Fruit fly (Drosophila melanogaster) whole organism, adult: Measurements from ENCODE around the gene pon.

ENCODE experiments used
- CG11617 ChIP-seq: fragments of 200-800 bp; sonication (Bioruptor generic); optimal IDR thresholded peaks from 2 replicates; lab custom pipeline; 2017; ENCODE audit warnings: mild to moderate bottlenecking, missing biosample characterization, missing genetic modification reagents, missing genetic modification characterization
- CG12768 ChIP-seq: fragments of 200-800 bp; sonication (Bioruptor generic); optimal IDR thresholded peaks from 2 replicates; lab custom pipeline; 2017; ENCODE audit warnings: missing biosample characterization, missing genetic modification characterization, mild to moderate bottlenecking, moderate library complexity, missing genetic modification reagents
- CG14711 ChIP-seq: fragments of 200-800 bp; sonication (Bioruptor generic); optimal IDR thresholded peaks from 2 replicates; lab custom pipeline; 2018; ENCODE audit warnings: missing biosample characterization, mild to moderate bottlenecking, missing genetic modification characterization, moderate library complexity
- CG1620 ChIP-seq: fragments of 200-800 bp; sonication (Bioruptor generic); optimal IDR thresholded peaks from 2 replicates; lab custom pipeline; 2016; ENCODE audit warnings: missing biosample characterization, missing genetic modification characterization
- CG33017 ChIP-seq: fragments of 200-800 bp; sonication (Bioruptor generic); optimal IDR thresholded peaks from 2 replicates; lab custom pipeline; 2018; ENCODE audit warnings: missing biosample characterization, mild to moderate bottlenecking, missing genetic modification characterization, moderate library complexity
- CG5204 ChIP-seq: fragments of 200-800 bp; sonication (Bioruptor generic); optimal IDR thresholded peaks from 2 replicates; lab custom pipeline; 2016; ENCODE audit warnings: missing biosample characterization, missing genetic modification characterization
- CG7045 ChIP-seq: fragments of 200-800 bp; sonication (Bioruptor generic); optimal IDR thresholded peaks from 2 replicates; lab custom pipeline; 2017; ENCODE audit warnings: missing biosample characterization, mild to moderate bottlenecking, missing genetic modification characterization
- CG7101 ChIP-seq: fragments of 200-800 bp; sonication (Bioruptor generic); optimal IDR thresholded peaks from 2 replicates; lab custom pipeline; 2018; ENCODE audit warnings: missing biosample characterization, mild to moderate bottlenecking, missing genetic modification characterization, moderate library complexity
- Clk ChIP-seq: fragments of 200-800 bp; sonication (Bioruptor generic); optimal IDR thresholded peaks from 2 replicates; lab custom pipeline; 2017; ENCODE audit warnings: missing biosample characterization, missing genetic modification characterization
- Crg-1 ChIP-seq: fragments of 200-800 bp; sonication (Bioruptor generic); optimal IDR thresholded peaks from 2 replicates; lab custom pipeline; 2016; ENCODE audit warnings: missing biosample characterization, missing genetic modification characterization
- Hr96 ChIP-seq: fragments of 200-800 bp; sonication (Bioruptor generic); optimal IDR thresholded peaks from 2 replicates; lab custom pipeline; 2016; ENCODE audit warnings: missing biosample characterization, missing genetic modification characterization
- Mnt ChIP-seq: fragments of 200-800 bp; sonication (Bioruptor generic); optimal IDR thresholded peaks from 2 replicates; lab custom pipeline; 2016; ENCODE audit warnings: missing biosample characterization, mild to moderate bottlenecking, missing genetic modification characterization
- bab1 ChIP-seq: fragments of 200-800 bp; sonication (Bioruptor generic); optimal IDR thresholded peaks from 3 replicates; lab custom pipeline; 2019; ENCODE audit warnings: missing biosample characterization, mild to moderate bottlenecking, missing genetic modification characterization, moderate library complexity
- cic ChIP-seq: fragments of 200-800 bp; sonication (Bioruptor generic); optimal IDR thresholded peaks from 2 replicates; lab custom pipeline; 2017; ENCODE audit warnings: missing biosample characterization, mild to moderate bottlenecking, missing genetic modification characterization, moderate library complexity
- cnc ChIP-seq, 2 experiments: fragments of >200 bp; optimal IDR thresholded peaks; 2 replicates each; lab custom pipeline; 2017
- kay ChIP-seq: fragments of 200-800 bp; sonication (Bioruptor generic); peaks from one replicate; lab custom pipeline; 2016; ENCODE audit warnings: missing biosample characterization, missing genetic modification characterization, borderline replicate concordance
- ovo ChIP-seq: fragments of 200-800 bp; sonication (Bioruptor generic); optimal IDR thresholded peaks from 2 replicates; lab custom pipeline; 2016; ENCODE audit warnings: missing biosample characterization, missing genetic modification characterization
- pad ChIP-seq: fragments of 200-800 bp; sonication (Bioruptor generic); optimal IDR thresholded peaks from 3 replicates; lab custom pipeline; 2017; ENCODE audit warnings: missing biosample characterization, missing genetic modification characterization, mild to moderate bottlenecking, moderate library complexity, missing genetic modification reagents
- tj ChIP-seq: fragments of 200-800 bp; sonication (Bioruptor generic); optimal IDR thresholded peaks from 3 replicates; lab custom pipeline; 2017; ENCODE audit warnings: missing biosample characterization, mild to moderate bottlenecking, missing genetic modification characterization, moderate library complexity
- toe ChIP-seq: fragments of 200-800 bp; sonication (Bioruptor generic); optimal IDR thresholded peaks from 2 replicates; lab custom pipeline; 2016; ENCODE audit warnings: missing biosample characterization, missing genetic modification characterization

pon gene

dm6 chrX:4596467-4597183 lies 39.5 kb upstream of the pon start:
- no peak for TF ChIP-seq CG7101
- peak; percentile 23 for TF ChIP-seq kay

dm6 chrX:4599897-4600469 lies 36.1 kb upstream of the pon start:
- no peak for TF ChIP-seq tj (GFP tag; lab: Kevin White, UChicago)
- TF ChIP-seq CG1620 (GFP tag; lab: Kevin White, UChicago) = no peak
- no peak for TF ChIP-seq bab1 (GFP tag; lab: Kevin White, UChicago)
- TF ChIP-seq Hr96 (GFP tag; lab: Kevin White, UChicago) = no peak
- TF ChIP-seq kay = no peak
- TF ChIP-seq Mnt (GFP tag; lab: Kevin White, UChicago) = no peak
- no peak for TF ChIP-seq cnc (optimal IDR thresholded peaks at IDR 0.05; lab: Kevin White, UChicago)
- TF ChIP-seq CG12768 (GFP tag; lab: Kevin White, UChicago) = no peak
- TF ChIP-seq CG33017 = no peak
- TF ChIP-seq CG7101 = no peak
- no peak for TF ChIP-seq toe (GFP tag; lab: Kevin White, UChicago)
- no peak for TF ChIP-seq CG14711 (tag; lab: Kevin White, UChicago)
- TF ChIP-seq cic (GFP tag; lab: Kevin White, UChicago) = no peak

- TF ChIP-seq CG14711 (tag; lab: Kevin White, UChicago) = peak; percentile 10
- no peak for TF ChIP-seq Mnt (GFP tag; lab: Kevin White, UChicago)
Observed at dm6 chrX:4604107-4604506, 32.0 kb upstream of the pon start.

dm6 chrX:4604553-4604952 lies 31.6 kb upstream of the pon start:
- peak; percentile 90 for TF ChIP-seq tj (GFP tag; lab: Kevin White, UChicago)
- no peak for TF ChIP-seq CG12768 (GFP tag; lab: Kevin White, UChicago)
- no peak for TF ChIP-seq CG33017

- peak; percentile 22 for TF ChIP-seq bab1 (GFP tag; lab: Kevin White, UChicago)
- no peak for TF ChIP-seq pad
- TF ChIP-seq tj (GFP tag; lab: Kevin White, UChicago) = peak; percentile 91
Observed at dm6 chrX:4605313-4605712, 30.8 kb upstream of the pon start.

dm6 chrX:4606447-4606846 lies 29.7 kb upstream of the pon start:
- TF ChIP-seq cnc (optimal IDR thresholded peaks at IDR 0.05; lab: Kevin White, UChicago) (no peak), tj (GFP tag; lab: Kevin White, UChicago) (no peak), CG11617 (GFP tag; lab: Kevin White, UChicago) (no peak), Clk (GFP tag; lab: Kevin White, UChicago) (no peak), bab1 (GFP tag; lab: Kevin White, UChicago) (no peak), Mnt (GFP tag; lab: Kevin White, UChicago) (no peak), CG7101 (no peak), CG1620 (GFP tag; lab: Kevin White, UChicago) (no peak), ovo (GFP tag; lab: Kevin White, UChicago) (no peak)

- TF ChIP-seq ovo (GFP tag; lab: Kevin White, UChicago) (peak; percentile 18), CG5204 (GFP tag; lab: Kevin White, UChicago) (no peak), CG7101 (peak; percentile 11), CG7045 (GFP tag; lab: Kevin White, UChicago) (no peak), CG33017 (no peak), kay (no peak), toe (GFP tag; lab: Kevin White, UChicago) (no peak), CG11617 (GFP tag; lab: Kevin White, UChicago) (no peak)
Observed at dm6 chrX:4609737-4610136, 26.4 kb upstream of the pon start.

- TF ChIP-seq kay = no peak
- peak; percentile 22 for TF ChIP-seq toe (GFP tag; lab: Kevin White, UChicago)
- TF ChIP-seq CG14711 (tag; lab: Kevin White, UChicago) = peak; percentile 24
- peak; percentile 28 for TF ChIP-seq ovo (GFP tag; lab: Kevin White, UChicago)
- no peak for TF ChIP-seq CG33017
- TF ChIP-seq pad = peak; percentile 28
- TF ChIP-seq tj (GFP tag; lab: Kevin White, UChicago) = peak; percentile 9
- no peak for TF ChIP-seq cnc (optimal IDR thresholded peaks at IDR 0.05; lab: Kevin White, UChicago)
- no peak for TF ChIP-seq cic (GFP tag; lab: Kevin White, UChicago)
- TF ChIP-seq CG5204 (GFP tag; lab: Kevin White, UChicago) = no peak
- TF ChIP-seq Mnt (GFP tag; lab: Kevin White, UChicago) = peak; percentile 35
- peak; percentile 67 for TF ChIP-seq CG7101
- TF ChIP-seq Clk (GFP tag; lab: Kevin White, UChicago) = no peak
- no peak for TF ChIP-seq Hr96 (GFP tag; lab: Kevin White, UChicago)
- TF ChIP-seq CG7045 (GFP tag; lab: Kevin White, UChicago) = peak; percentile 18
- no peak for TF ChIP-seq bab1 (GFP tag; lab: Kevin White, UChicago)
- TF ChIP-seq CG11617 (GFP tag; lab: Kevin White, UChicago) = no peak
- peak; percentile 70 for TF ChIP-seq Crg-1 (GFP tag; lab: Kevin White, UChicago)
- peak; percentile 28 for TF ChIP-seq CG1620 (GFP tag; lab: Kevin White, UChicago)
- TF ChIP-seq CG12768 (GFP tag; lab: Kevin White, UChicago) = no peak
Observed at dm6 chrX:4610481-4610880, 25.6 kb upstream of the pon start.
